Worm (Caenorhabditis elegans) whole organism, L3 larva: ENCODE data around the gene ugt-64.

ENCODE experiments used
- ZK546.5 ChIP-seq: sonication (generic microtip); optimal IDR thresholded peaks from 2 replicates; lab custom pipeline; 2017; ENCODE audit warnings: missing biosample characterization, missing genetic modification characterization
- aly-2 ChIP-seq: fragments of 150-350 bp; optimal IDR thresholded peaks from 2 replicates; lab custom pipeline; 2014; ENCODE audit warnings: missing biosample characterization, missing genetic modification characterization
- ama-1 ChIP-seq: fragments of 150-350 bp; optimal IDR thresholded peaks from 2 replicates; lab custom pipeline; 2018
- ceh-82 ChIP-seq: fragments of 150-350 bp; optimal IDR thresholded peaks from 2 replicates; lab custom pipeline; 2014; ENCODE audit warnings: missing biosample characterization, missing genetic modification characterization
- ceh-9 ChIP-seq: sonication (generic microtip); optimal IDR thresholded peaks from 2 replicates; lab custom pipeline; 2018; ENCODE audit warnings: missing biosample characterization, missing genetic modification characterization
- daf-12 ChIP-seq: fragments of 150-350 bp; optimal IDR thresholded peaks from 2 replicates; lab custom pipeline; 2014; ENCODE audit warnings: missing biosample characterization, missing genetic modification reagents, missing genetic modification characterization
- egl-27 ChIP-seq: sonication (generic microtip); optimal IDR thresholded peaks from 4 replicates; lab custom pipeline; 2017; ENCODE audit warnings: missing biosample characterization, missing genetic modification reagents, missing genetic modification characterization
- egl-5 ChIP-seq: fragments of 150-350 bp; optimal IDR thresholded peaks from 2 replicates; lab custom pipeline; 2017; ENCODE audit warnings: missing biosample characterization, missing genetic modification reagents, missing genetic modification characterization, inconsistent platforms
- elt-2 ChIP-seq: sonication (generic microtip); optimal IDR thresholded peaks from 2 replicates; lab custom pipeline; 2016; ENCODE audit warnings: missing genetic modification reagents, mild to moderate bottlenecking, missing genetic modification characterization, missing compliant biosample characterization
- elt-3 ChIP-seq, 3 experiments: fragments of 150-350 bp in 1 of 3; sonication (generic microtip) in 2 of 3; optimal IDR thresholded peaks; 2 replicates in 2 of 3; 4 replicates in 1 of 3; lab custom pipeline; 2014 to 2017; ENCODE audit warnings: missing biosample characterization in 3 of 3, missing genetic modification characterization in 3 of 3
- eor-1 ChIP-seq, 2 experiments: fragments of 150-350 bp; optimal IDR thresholded peaks; 2 replicates each; lab custom pipeline; 2014 to 2018; ENCODE audit warnings: missing biosample characterization in 2 of 2, missing genetic modification characterization in 2 of 2
- fkh-10 ChIP-seq: sonication (generic microtip); optimal IDR thresholded peaks from 2 replicates; lab custom pipeline; 2017; ENCODE audit warnings: missing biosample characterization, missing genetic modification reagents, missing genetic modification characterization
- fkh-2 ChIP-seq: fragments of 150-350 bp; optimal IDR thresholded peaks from 2 replicates; lab custom pipeline; 2014; ENCODE audit warnings: missing biosample characterization, missing genetic modification reagents, missing genetic modification characterization
- fos-1 ChIP-seq: fragments of 150-350 bp; optimal IDR thresholded peaks from 2 replicates; lab custom pipeline; 2014; ENCODE audit warnings: missing biosample characterization, missing genetic modification characterization
- hmg-11 ChIP-seq: sonication (generic microtip); optimal IDR thresholded peaks from 2 replicates; lab custom pipeline; 2016; ENCODE audit warnings: missing genetic modification characterization, missing compliant biosample characterization
- jun-1 ChIP-seq: fragments of 150-350 bp; optimal IDR thresholded peaks from 2 replicates; lab custom pipeline; 2014; ENCODE audit warnings: missing biosample characterization, missing genetic modification reagents, missing genetic modification characterization
- lin-15B ChIP-seq: fragments of 150-350 bp; optimal IDR thresholded peaks from 2 replicates; lab custom pipeline; 2014; ENCODE audit warnings: missing biosample characterization, missing genetic modification characterization
- lin-39 ChIP-seq: fragments of 150-350 bp; optimal IDR thresholded peaks from 2 replicates; lab custom pipeline; 2018; ENCODE audit warnings: missing biosample characterization, missing genetic modification reagents, missing genetic modification characterization
- mdl-1 ChIP-seq: fragments of 150-350 bp; optimal IDR thresholded peaks from 2 replicates; lab custom pipeline; 2014; ENCODE audit warnings: missing biosample characterization, missing genetic modification characterization
- mml-1 ChIP-seq: fragments of 150-350 bp; sonication (generic microtip); optimal IDR thresholded peaks from 3 replicates; lab custom pipeline; 2014; ENCODE audit warnings: missing biosample characterization, missing genetic modification characterization
- nfya-1 ChIP-seq: sonication (generic microtip); optimal IDR thresholded peaks from 2 replicates; lab custom pipeline; 2017; ENCODE audit warnings: missing genetic modification characterization, mild to moderate bottlenecking, missing compliant biosample characterization, antibody characterized with exemption, moderate library complexity; ENCODE audit not compliant: insufficient read depth
- nhr-11 ChIP-seq: fragments of 150-350 bp; optimal IDR thresholded peaks from 2 replicates; lab custom pipeline; 2014; ENCODE audit warnings: missing biosample characterization, missing genetic modification characterization
- nhr-12 ChIP-seq: fragments of 150-350 bp; optimal IDR thresholded peaks from 2 replicates; lab custom pipeline; 2014; ENCODE audit warnings: missing biosample characterization, missing genetic modification characterization
- nhr-23 ChIP-seq: fragments of 150-350 bp; optimal IDR thresholded peaks from 2 replicates; lab custom pipeline; 2014; ENCODE audit warnings: missing biosample characterization, missing genetic modification reagents, missing genetic modification characterization
- nhr-237 ChIP-seq: fragments of 150-350 bp; optimal IDR thresholded peaks from 2 replicates; lab custom pipeline; 2014; ENCODE audit warnings: missing biosample characterization, missing genetic modification characterization
- nhr-28 ChIP-seq: fragments of 150-350 bp; optimal IDR thresholded peaks from 2 replicates; lab custom pipeline; 2014; ENCODE audit warnings: missing biosample characterization, missing genetic modification characterization
- nhr-43 ChIP-seq: sonication (generic microtip); optimal IDR thresholded peaks from 2 replicates; lab custom pipeline; 2016; ENCODE audit warnings: mild to moderate bottlenecking, missing genetic modification characterization, missing compliant biosample characterization; ENCODE audit not compliant: poor library complexity, severe bottlenecking
- nhr-67 ChIP-seq: fragments of 150-350 bp; optimal IDR thresholded peaks from 2 replicates; lab custom pipeline; 2014; ENCODE audit warnings: missing biosample characterization, missing genetic modification characterization
- nhr-76 ChIP-seq: fragments of 150-350 bp; sonication (generic microtip); optimal IDR thresholded peaks from 5 replicates; lab custom pipeline; 2014; ENCODE audit warnings: missing biosample characterization, missing genetic modification characterization
- nhr-77 ChIP-seq: fragments of 150-350 bp; optimal IDR thresholded peaks from 2 replicates; lab custom pipeline; 2014; ENCODE audit warnings: missing biosample characterization, missing genetic modification characterization
- pqm-1 ChIP-seq: fragments of 150-350 bp; optimal IDR thresholded peaks from 2 replicates; lab custom pipeline; 2017; ENCODE audit warnings: missing biosample characterization, missing genetic modification characterization, inconsistent platforms
- sea-2 ChIP-seq: fragments of 150-350 bp; sonication (generic microtip); optimal IDR thresholded peaks from 4 replicates; lab custom pipeline; 2014; ENCODE audit warnings: missing biosample characterization, missing genetic modification reagents, missing genetic modification characterization
- unc-39 ChIP-seq: sonication (generic microtip); optimal IDR thresholded peaks from 4 replicates; lab custom pipeline; 2017; ENCODE audit warnings: missing biosample characterization, missing genetic modification characterization
- zag-1 ChIP-seq: fragments of 150-350 bp; optimal IDR thresholded peaks from 2 replicates; lab custom pipeline; 2014; ENCODE audit warnings: missing biosample characterization, missing genetic modification characterization
- ztf-11 ChIP-seq: fragments of 150-350 bp; optimal IDR thresholded peaks from 2 replicates; lab custom pipeline; 2014; ENCODE audit warnings: missing biosample characterization, missing genetic modification characterization
- ztf-4 ChIP-seq: fragments of 150-350 bp; optimal IDR thresholded peaks from 2 replicates; lab custom pipeline; 2014; ENCODE audit warnings: missing biosample characterization, missing genetic modification characterization

Gene ugt-64

DNA sequence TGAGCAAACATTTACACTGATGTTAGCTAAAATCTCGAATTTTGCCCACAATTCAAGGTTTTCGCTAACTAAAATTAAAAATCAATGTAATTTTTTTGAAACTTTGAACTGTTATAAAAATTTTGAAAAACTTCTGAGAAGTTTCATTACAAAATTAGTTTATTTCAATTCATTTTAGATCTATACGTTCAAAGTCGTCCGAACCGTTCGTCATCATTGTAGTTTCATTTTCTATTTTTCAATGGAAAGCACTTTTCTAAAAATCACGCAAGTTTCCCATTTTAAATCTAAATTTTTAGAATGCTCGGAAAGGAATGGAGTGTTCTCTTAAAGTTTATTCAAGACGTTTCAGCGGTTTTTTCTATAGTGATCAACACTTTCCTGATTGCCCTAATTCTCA lies 3.7 kb upstream of the ugt-64 start, which contains the start of gene str-228:
str-228 (plus strand) TSS at position 301 of the 400 bp plus-strand sequence.
- TF ChIP-seq nhr-67 (tag; lab: Kevin White, UChicago), result no peak
- no peak for TF ChIP-seq ztf-4 (tag; lab: Kevin White, UChicago)
- TF ChIP-seq daf-12, result no peak
- no peak for TF ChIP-seq aly-2 (tag; lab: Kevin White, UChicago)
- no peak for TF ChIP-seq nhr-43
- TF ChIP-seq egl-27 (tag; lab: Kevin White, UChicago), result no peak
- TF ChIP-seq ceh-82 (tag; lab: Kevin White, UChicago), result no peak
- TF ChIP-seq egl-5 (tag; lab: Kevin White, UChicago), result no peak
- no peak for TF ChIP-seq jun-1 (tag; lab: Kevin White, UChicago)
- TF ChIP-seq nhr-77 (tag; lab: Kevin White, UChicago), result no peak
- no peak for TF ChIP-seq lin-39 (tag; lab: Kevin White, UChicago)
- TF ChIP-seq ZK546.5 (tag; lab: Kevin White, UChicago), result no peak
- TF ChIP-seq nhr-12 (tag; lab: Kevin White, UChicago), result no peak
- no peak for TF ChIP-seq ztf-11 (tag; lab: Kevin White, UChicago)
- TF ChIP-seq nhr-11 (tag; lab: Kevin White, UChicago), result no peak
- TF ChIP-seq sea-2, result no peak
- TF ChIP-seq pqm-1, result no peak
- TF ChIP-seq nhr-76, result no peak

- TF ChIP-seq fos-1 (tag; lab: Kevin White, UChicago), result no peak
- TF ChIP-seq lin-15B (tag; lab: Kevin White, UChicago), result no peak
- no peak for TF ChIP-seq eor-1 (tag; optimal IDR thresholded peaks at IDR 0.05; lab: Kevin White, UChicago)
- no peak for TF ChIP-seq hmg-11 (tag; lab: Kevin White, UChicago)
- no peak for TF ChIP-seq lin-39 (tag; lab: Kevin White, UChicago)
- no peak for TF ChIP-seq aly-2 (tag; lab: Kevin White, UChicago)
- no peak for TF ChIP-seq mml-1 (tag; lab: Kevin White, UChicago)
- no peak for TF ChIP-seq nhr-67 (tag; lab: Kevin White, UChicago)
- TF ChIP-seq pqm-1, result no peak
- no peak for TF ChIP-seq elt-3 (tag; optimal IDR thresholded peaks at IDR 0.05; lab: Kevin White, UChicago)
- no peak for TF ChIP-seq nhr-12 (tag; lab: Kevin White, UChicago)
- TF ChIP-seq nhr-77 (tag; lab: Kevin White, UChicago), result no peak
- no peak for TF ChIP-seq ama-1 (lab: Kevin White, UChicago)
- TF ChIP-seq ztf-4 (tag; lab: Kevin White, UChicago), result no peak
- no peak for TF ChIP-seq fkh-2 (tag; lab: Kevin White, UChicago)
- no peak for TF ChIP-seq nhr-28 (tag; lab: Kevin White, UChicago)
- no peak for TF ChIP-seq ceh-9 (tag; lab: Kevin White, UChicago)
- no peak for TF ChIP-seq nhr-237 (tag; lab: Kevin White, UChicago)
- no peak for TF ChIP-seq mdl-1 (tag; lab: Kevin White, UChicago)
- no peak for TF ChIP-seq nhr-23 (tag; lab: Kevin White, UChicago)
These were observed 1.5 kb upstream of the ugt-64 start, which contains the start of gene str-225 for ce11 chrV:3507691-3508090. TSS of gene str-225 (plus strand) at chrV:3507822.

DNA sequence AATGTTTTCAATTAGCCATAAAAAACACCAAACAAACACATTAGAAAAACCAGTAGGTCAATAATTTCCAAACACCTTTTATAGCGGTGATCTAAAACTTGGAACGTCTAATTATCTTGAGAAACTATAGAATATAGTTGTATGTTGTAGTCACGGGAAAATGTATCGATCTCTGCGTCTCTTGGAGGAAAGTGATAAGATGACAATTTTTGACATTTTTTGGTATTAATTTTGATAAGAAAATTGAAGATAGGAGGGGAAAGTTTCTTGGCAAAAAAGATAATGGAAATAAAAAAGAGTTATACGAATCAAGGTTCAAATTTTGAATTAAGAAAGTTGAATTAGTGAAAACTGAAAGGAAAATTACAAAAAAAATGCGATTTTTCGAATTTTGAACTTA lies 407 bp downstream of the ugt-64 start:
- TF ChIP-seq fkh-2 (tag; lab: Kevin White, UChicago) (no peak), elt-2 (peak; percentile 98), nhr-23 (tag; lab: Kevin White, UChicago) (peak; percentile 23), elt-3 (tag; optimal IDR thresholded peaks at IDR 0.05; lab: Kevin White, UChicago) (peak in 1 of 3 experiments; percentile 47), jun-1 (tag; lab: Kevin White, UChicago) (peak; percentile 55), pqm-1 (peak; percentile 97)

DNA sequence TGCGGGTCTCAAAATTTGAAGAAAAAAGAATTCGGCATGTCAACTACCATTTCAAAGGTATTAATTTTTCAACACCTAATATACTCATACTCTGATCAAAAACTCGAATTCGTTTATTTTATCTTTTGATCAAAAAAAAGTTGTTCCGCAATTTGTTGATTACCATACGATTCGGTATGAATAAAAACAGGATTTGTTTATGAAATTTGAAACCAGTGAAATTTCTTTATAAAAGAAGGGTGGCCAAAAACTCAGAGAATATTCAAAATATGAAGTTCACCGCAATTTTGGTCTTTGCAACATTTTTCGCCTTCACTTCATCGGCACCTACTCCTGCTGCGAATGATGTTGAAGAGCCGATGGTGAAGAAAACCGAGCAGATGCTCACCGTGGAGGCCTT lies 4.1 kb downstream of the ugt-64 start, which contains the start of the genes C07G3.8 and C07G3.10:
C07G3.8 (minus strand) TSS at position 101 of the 400 bp plus-strand sequence.
C07G3.10 (plus strand) TSS at position 270 of the 400 bp plus-strand sequence.
- TF ChIP-seq unc-39 (no peak), fkh-10 (GFP tag; lab: Kevin White, UChicago) (no peak), nhr-76 (no peak), ztf-4 (tag; lab: Kevin White, UChicago) (no peak), aly-2 (tag; lab: Kevin White, UChicago) (no peak), nhr-237 (tag; lab: Kevin White, UChicago) (no peak), hmg-11 (tag; lab: Kevin White, UChicago) (no peak), zag-1 (tag; lab: Kevin White, UChicago) (no peak), eor-1 (tag; optimal IDR thresholded peaks at IDR 0.05; lab: Kevin White, UChicago) (no peak), nhr-23 (tag; lab: Kevin White, UChicago) (no peak), nhr-11 (tag; lab: Kevin White, UChicago) (no peak), mdl-1 (tag; lab: Kevin White, UChicago) (no peak), nfya-1 (no peak), lin-15B (tag; lab: Kevin White, UChicago) (no peak), ceh-9 (tag; lab: Kevin White, UChicago) (no peak), sea-2 (no peak)
